Comparison of ENCODE assay signal across 2 fruit fly cellular contexts in genomic region chr3R:14717076-14717711, dm6.
A peak's percentile ranks its signal among the peaks of the same experiment; 100 is the strongest.
TF ChIP-seq lines count a peak whose summit lies in the region.

No protein-coding gene starts in this region.

TF ChIP-seq in whole organism, embryonic, 481 proteins besides CTCF, POLR2A, EP300 and RAD21 (continued from another document and continues in another):
- TF ChIP-seq disco-r (GFP tag; optimal IDR thresholded peaks at IDR 0.05; lab: Kevin White, UChicago), result no peak
- no peak for TF ChIP-seq nmo (GFP tag; optimal IDR thresholded peaks at IDR 0.05; lab: Kevin White, UChicago)
- TF ChIP-seq CG11504 (tag; optimal IDR thresholded peaks at IDR 0.05; lab: Kevin White, UChicago), result no peak
- no peak for TF ChIP-seq TFAM (GFP tag; optimal IDR thresholded peaks at IDR 0.05; lab: Kevin White, UChicago)
- TF ChIP-seq pb (GFP tag; optimal IDR thresholded peaks at IDR 0.05; lab: Kevin White, UChicago), result no peak
- peak; percentile 19; the same call in 1 of the 2 replicates for TF ChIP-seq Ptx1 (GFP tag; IDR thresholded peaks at IDR 0.05; lab: Robert Waterston, UW)
- no peak for TF ChIP-seq nau (GFP tag; optimal IDR thresholded peaks at IDR 0.05; lab: Kevin White, UChicago)
- no peak for TF ChIP-seq Hand (GFP tag; optimal IDR thresholded peaks at IDR 0.05; lab: Kevin White, UChicago)
- TF ChIP-seq CG8290 (GFP tag; optimal IDR thresholded peaks at IDR 0.05; lab: Kevin White, UChicago), result no peak
- no peak for TF ChIP-seq CG8290 (tag; optimal IDR thresholded peaks at IDR 0.05; lab: Kevin White, UChicago)
- TF ChIP-seq mirr (GFP tag; optimal IDR thresholded peaks at IDR 0.05; lab: Kevin White, UChicago), result no peak
- no peak for TF ChIP-seq CG32532 (GFP tag; IDR thresholded peaks at IDR 0.05; lab: Robert Waterston, UW)
- no peak for TF ChIP-seq CG13424 (tag; optimal IDR thresholded peaks at IDR 0.05; lab: Kevin White, UChicago)
- no peak for TF ChIP-seq grau (tag; optimal IDR thresholded peaks at IDR 0.05; lab: Kevin White, UChicago)
- no peak for TF ChIP-seq HmgD (GFP tag; optimal IDR thresholded peaks at IDR 0.05; lab: Kevin White, UChicago)
- peak; percentile 19 for TF ChIP-seq CG12391 (tag; optimal IDR thresholded peaks at IDR 0.05; lab: Kevin White, UChicago)
- no peak for TF ChIP-seq CG34422 (GFP tag; IDR thresholded peaks at IDR 0.05; lab: Robert Waterston, UW)
- no peak for TF ChIP-seq CG2875 (GFP tag; optimal IDR thresholded peaks at IDR 0.05; lab: Kevin White, UChicago)
- TF ChIP-seq inv (GFP tag; IDR thresholded peaks at IDR 0.05; lab: Robert Waterston, UW; ENCODE audit: partially characterized antibody), result no peak
- TF ChIP-seq bcd (GFP tag; optimal IDR thresholded peaks at IDR 0.05; lab: Kevin White, UChicago), result no peak
- peak in 1 of 2 experiments; percentile 48 for TF ChIP-seq crp (GFP tag; optimal IDR thresholded peaks at IDR 0.05; lab: Kevin White, UChicago)
- TF ChIP-seq CG8924 (tag; optimal IDR thresholded peaks at IDR 0.05; lab: Kevin White, UChicago), result no peak
- no peak for TF ChIP-seq gsb (GFP tag; IDR thresholded peaks at IDR 0.05; lab: Robert Waterston, UW)
- TF ChIP-seq CG2129 (GFP tag; IDR thresholded peaks at IDR 0.05; lab: Robert Waterston, UW; ENCODE audit: partially characterized antibody), result no peak
- peak; percentile 72 for TF ChIP-seq grn (GFP tag; optimal IDR thresholded peaks at IDR 0.05; lab: Kevin White, UChicago)
- no peak for TF ChIP-seq Dad (GFP tag; optimal IDR thresholded peaks at IDR 0.05; lab: Kevin White, UChicago)
- TF ChIP-seq Oli (tag; optimal IDR thresholded peaks at IDR 0.05; lab: Kevin White, UChicago), result no peak
- TF ChIP-seq toy (GFP tag; IDR thresholded peaks at IDR 0.05; lab: Robert Waterston, UW), result no peak
- TF ChIP-seq CG1647 (GFP tag; optimal IDR thresholded peaks at IDR 0.05; lab: Kevin White, UChicago), result no peak
- no peak for TF ChIP-seq nerfin-2 (GFP tag; IDR thresholded peaks at IDR 0.05; lab: Robert Waterston, UW; ENCODE audit: partially characterized antibody)
- no peak for TF ChIP-seq org-1 (GFP tag; optimal IDR thresholded peaks at IDR 0.05; lab: Kevin White, UChicago)
- TF ChIP-seq CG16813 (GFP tag; IDR thresholded peaks at IDR 0.05; lab: Robert Waterston, UW; ENCODE audit: partially characterized antibody), result no peak
- no peak for TF ChIP-seq ase (GFP tag; IDR thresholded peaks at IDR 0.05; lab: Robert Waterston, UW)
- no peak for TF ChIP-seq CG30020 (tag; optimal IDR thresholded peaks at IDR 0.05; lab: Kevin White, UChicago)
- TF ChIP-seq CG6791 (GFP tag; IDR thresholded peaks at IDR 0.05; lab: Robert Waterston, UW; ENCODE audit: partially characterized antibody), result no peak
- no peak for TF ChIP-seq Sox100B (GFP tag; optimal IDR thresholded peaks at IDR 0.05; lab: Kevin White, UChicago)
- no peak for TF ChIP-seq mam (GFP tag; optimal IDR thresholded peaks at IDR 0.05; lab: Kevin White, UChicago)
- TF ChIP-seq hth (optimal IDR thresholded peaks at IDR 0.05; lab: Kevin White, UChicago), result no peak
- no peak for TF ChIP-seq CG6654 (GFP tag; optimal IDR thresholded peaks at IDR 0.05; lab: Kevin White, UChicago)
- no peak for TF ChIP-seq CG9437 (GFP tag; optimal IDR thresholded peaks at IDR 0.05; lab: Kevin White, UChicago)
- TF ChIP-seq knrl (GFP tag; IDR thresholded peaks at IDR 0.05; lab: Robert Waterston, UW; ENCODE audit: partially characterized antibody), result no peak
- no peak for TF ChIP-seq ewg (GFP tag; optimal IDR thresholded peaks at IDR 0.05; lab: Kevin White, UChicago)
- peak in 1 of 3 experiments; percentile 80 for TF ChIP-seq Stat92E (GFP tag; optimal IDR thresholded peaks at IDR 0.05; lab: Kevin White, UChicago)
- no peak for TF ChIP-seq Doc3 (GFP tag; IDR thresholded peaks at IDR 0.05; lab: Robert Waterston, UW; ENCODE audit: partially characterized antibody)
- TF ChIP-seq croc (GFP tag; conservative IDR thresholded peaks at IDR 0.05; lab: Robert Waterston, UW), result no peak
- TF ChIP-seq p53 (GFP tag; optimal IDR thresholded peaks at IDR 0.05; lab: Kevin White, UChicago), result no peak
- peak; percentile 19; the same call in 1 of the 2 replicates for TF ChIP-seq ara (GFP tag; IDR thresholded peaks at IDR 0.05; lab: Robert Waterston, UW)
- no peak for TF ChIP-seq CG31441 (GFP tag; IDR thresholded peaks at IDR 0.05; lab: Robert Waterston, UW)
- no peak for TF ChIP-seq pan (optimal IDR thresholded peaks at IDR 0.05; lab: Kevin White, UChicago)
- peak in 1 of 2 experiments; percentile 14 for TF ChIP-seq pan (GFP tag; optimal IDR thresholded peaks at IDR 0.05 in 1 of 2, IDR thresholded peaks at IDR 0.05 in 1 of 2)
- no peak for TF ChIP-seq CG13123 (GFP tag; optimal IDR thresholded peaks at IDR 0.05; lab: Kevin White, UChicago)
- TF ChIP-seq CG3407 (GFP tag; optimal IDR thresholded peaks at IDR 0.05; lab: Kevin White, UChicago), result no peak
- no peak for TF ChIP-seq CG14667 (GFP tag; IDR thresholded peaks at IDR 0.05; lab: Robert Waterston, UW)
- no peak for TF ChIP-seq CG1024 (GFP tag; IDR thresholded peaks at IDR 0.05; lab: Robert Waterston, UW)
- no peak for TF ChIP-seq CG12236 (GFP tag; optimal IDR thresholded peaks at IDR 0.05; lab: Kevin White, UChicago)
- TF ChIP-seq Atf3 (GFP tag; optimal IDR thresholded peaks at IDR 0.05; lab: Kevin White, UChicago), result no peak
- peak; percentile 81 for TF ChIP-seq zf30C (GFP tag; optimal IDR thresholded peaks at IDR 0.05; lab: Kevin White, UChicago)
- no peak for TF ChIP-seq CG6689 (GFP tag; IDR thresholded peaks at IDR 0.05; lab: Robert Waterston, UW)
- no peak for TF ChIP-seq GATAe (GFP tag; conservative IDR thresholded peaks at IDR 0.05; lab: Robert Waterston, UW)
- no peak for TF ChIP-seq NFAT (GFP tag; IDR thresholded peaks at IDR 0.05; lab: Robert Waterston, UW)
- no peak for TF ChIP-seq CG1602 (GFP tag; optimal IDR thresholded peaks at IDR 0.05; lab: Kevin White, UChicago)
- TF ChIP-seq dan (GFP tag; IDR thresholded peaks at IDR 0.05; lab: Robert Waterston, UW), result 0 out of 2 replicates have a peak, but pooled peaks have one; percentile 16
- no peak for TF ChIP-seq Ets97D (GFP tag; optimal IDR thresholded peaks at IDR 0.05; lab: Kevin White, UChicago)
- no peak for TF ChIP-seq Bteb2 (GFP tag; optimal IDR thresholded peaks at IDR 0.05; lab: Kevin White, UChicago)
- peak; percentile 7 for TF ChIP-seq Atf-2 (GFP tag; optimal IDR thresholded peaks at IDR 0.05; lab: Kevin White, UChicago)
- no peak for TF ChIP-seq al (GFP tag; IDR thresholded peaks at IDR 0.05; lab: Robert Waterston, UW)
- peak; percentile 26; the same call in 1 of the 2 replicates for TF ChIP-seq Awh (GFP tag; IDR thresholded peaks at IDR 0.05; lab: Robert Waterston, UW)

TF ChIP-seq in whole organism, prepupa, 60 proteins besides CTCF, POLR2A, EP300 and RAD21 (continued from another document):
- no peak for TF ChIP-seq CG4318 (GFP tag; optimal IDR thresholded peaks at IDR 0.05; lab: Kevin White, UChicago)
- TF ChIP-seq CG8119 (GFP tag; IDR thresholded peaks at IDR 0.05; lab: Robert Waterston, UW), result peak; percentile 50
- TF ChIP-seq CG31627 (GFP tag; optimal IDR thresholded peaks at IDR 0.05; lab: Kevin White, UChicago), result no peak
- peak; percentile 13 for TF ChIP-seq Sox14 (GFP tag; optimal IDR thresholded peaks at IDR 0.05; lab: Kevin White, UChicago)
- peak; percentile 4 for TF ChIP-seq Met (GFP tag; optimal IDR thresholded peaks at IDR 0.05; lab: Kevin White, UChicago)
- peak; percentile 55 for TF ChIP-seq Eip78C (GFP tag; lab: Kevin White, UChicago)
- TF ChIP-seq CG6163 (GFP tag; IDR thresholded peaks at IDR 0.05; lab: Robert Waterston, UW), result no peak
- TF ChIP-seq OdsH (GFP tag; optimal IDR thresholded peaks at IDR 0.05; lab: Kevin White, UChicago), result peak; percentile 31
- TF ChIP-seq Hr38 (GFP tag; optimal IDR thresholded peaks at IDR 0.05; lab: Kevin White, UChicago), result no peak
- TF ChIP-seq eg (GFP tag; IDR thresholded peaks at IDR 0.05; lab: Robert Waterston, UW), result peak; percentile 48; the same call in 1 of the 3 replicates
- TF ChIP-seq CG9139 (GFP tag; optimal IDR thresholded peaks at IDR 0.05; lab: Kevin White, UChicago), result no peak
- peak; percentile 37 for TF ChIP-seq achi (GFP tag; optimal IDR thresholded peaks at IDR 0.05; lab: Kevin White, UChicago)
- TF ChIP-seq CG11294 (GFP tag; IDR thresholded peaks at IDR 0.05; lab: Robert Waterston, UW), result no peak
- no peak for TF ChIP-seq CG34406 (GFP tag; optimal IDR thresholded peaks at IDR 0.05; lab: Kevin White, UChicago)
- TF ChIP-seq Lpt (GFP tag; optimal IDR thresholded peaks at IDR 0.05; lab: Kevin White, UChicago), result no peak
- peak; percentile 39 for TF ChIP-seq net (GFP tag; optimal IDR thresholded peaks at IDR 0.05; lab: Kevin White, UChicago)
- TF ChIP-seq CG7368 (GFP tag; optimal IDR thresholded peaks at IDR 0.05; lab: Kevin White, UChicago), result no peak
